Worm (Caenorhabditis elegans) whole organism, early embryonic: ENCODE results near the gene F21F8.5.

Experiments used
- B0310.2 ChIP-seq: sonication (generic microtip); optimal IDR thresholded peaks from 2 replicates; lab custom pipeline; 2016; ENCODE audit warnings: mild to moderate bottlenecking, missing genetic modification characterization, missing compliant biosample characterization
- F13C5.2 ChIP-seq: sonication (generic microtip); optimal IDR thresholded peaks from 2 replicates; lab custom pipeline; 2017; ENCODE audit warnings: mild to moderate bottlenecking, missing genetic modification characterization, inconsistent platforms, missing compliant biosample characterization
- aly-1 ChIP-seq: sonication (generic microtip); optimal IDR thresholded peaks from 2 replicates; lab custom pipeline; 2016; ENCODE audit warnings: missing genetic modification characterization, missing compliant biosample characterization
- ama-1 ChIP-seq: fragments of 150-350 bp; optimal IDR thresholded peaks from 2 replicates; lab custom pipeline; 2014
- ceh-13 ChIP-seq: fragments of 200-800 bp; sonication (Bioruptor generic); optimal IDR thresholded peaks from 2 replicates; lab custom pipeline; 2018; ENCODE audit warnings: mild to moderate bottlenecking, missing genetic modification characterization, missing compliant biosample characterization
- ceh-36 ChIP-seq: sonication (generic microtip); optimal IDR thresholded peaks from 2 replicates; lab custom pipeline; 2016; ENCODE audit warnings: missing genetic modification characterization, inconsistent platforms, missing compliant biosample characterization
- flt-1 ChIP-seq: fragments of 200-800 bp; sonication (Bioruptor generic); IDR thresholded peaks from 2 replicates; pipeline ENCODE4 v1.3.6; 2022; ENCODE audit warnings: missing genetic modification characterization, missing compliant biosample characterization
- tbx-37 ChIP-seq: fragments of 200-800 bp; sonication (Bioruptor generic); conservative IDR thresholded peaks from 2 replicates; pipeline ENCODE4 v1.3.6; 2022; ENCODE audit warnings: missing genetic modification reagents, missing genetic modification characterization, missing compliant biosample characterization

DNA sequence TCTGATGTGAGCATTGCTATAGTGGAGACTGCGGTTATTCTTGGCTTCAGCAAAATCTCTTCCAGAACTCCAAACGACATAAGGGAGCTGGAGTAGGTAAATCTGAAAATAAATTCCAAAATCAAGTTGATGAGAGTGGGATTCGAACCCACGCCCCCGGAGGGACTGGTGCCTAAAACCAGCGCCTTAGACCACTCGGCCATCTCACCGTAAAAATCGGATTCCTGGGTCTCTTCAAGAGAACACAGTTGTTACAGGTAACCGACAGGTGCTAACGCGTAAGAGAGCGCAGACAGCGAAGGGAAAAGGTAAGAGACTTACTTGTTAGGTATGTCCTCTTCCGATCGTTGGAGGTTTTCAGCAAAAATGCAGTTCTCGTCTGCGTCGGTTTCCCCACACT, 30.8 kb downstream of the F21F8.5 start:
- TF ChIP-seq F13C5.2 (tag; lab: Kevin White, UChicago) (no peak), ceh-13 (GFP tag; lab: Kevin White, UChicago) (peak; percentile 22), tbx-37 (GFP tag; lab: Robert Waterston, UW) (no peak), ama-1 (no peak), ceh-36 (tag; lab: Kevin White, UChicago) (no peak), aly-1 (tag; lab: Kevin White, UChicago) (peak; percentile 30), B0310.2 (tag; lab: Kevin White, UChicago) (no peak), flt-1 (GFP tag; lab: Robert Waterston, UW) (no peak)
